Worm (Caenorhabditis elegans) whole organism, L3 larva: Measurements from ENCODE around the gene srw-36.

Experiments
- nhr-237 ChIP-seq: fragments of 150-350 bp; optimal IDR thresholded peaks from 2 replicates; lab custom pipeline; 2014; ENCODE audit warnings: missing biosample characterization, missing genetic modification characterization
- snpc-4 ChIP-seq: fragments of 150-350 bp; optimal IDR thresholded peaks from 2 replicates; lab custom pipeline; 2014; ENCODE audit warnings: missing biosample characterization, missing genetic modification characterization

DNA sequence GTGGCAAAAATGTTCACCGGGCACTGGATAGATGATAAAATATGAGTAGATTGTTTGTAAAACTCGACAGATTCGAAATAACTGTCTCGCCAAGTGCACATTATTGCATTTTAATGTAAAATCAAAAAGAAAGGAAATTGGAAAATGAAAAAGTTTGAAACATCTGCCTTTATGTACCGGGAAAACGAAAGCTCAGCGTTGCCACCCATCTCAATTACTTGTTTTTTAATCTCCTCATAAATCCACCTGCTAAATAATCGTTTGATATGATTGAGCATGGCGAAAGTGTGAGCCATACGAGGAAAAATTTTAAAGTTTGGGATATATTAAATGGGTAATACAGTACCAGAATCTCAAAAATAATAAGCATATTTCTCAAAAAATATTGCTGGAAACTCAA lies 33.6 kb downstream of the srw-36 start, which contains the start of gene srh-137:
- TF ChIP-seq nhr-237 (tag; lab: Kevin White, UChicago) = no peak
- no peak for TF ChIP-seq snpc-4 (tag; lab: Kevin White, UChicago)
